Worm (Caenorhabditis elegans): ENCODE results near the gene F46B6.13.

ce11 chrV:9833900-9834299 lies 34.9 kb upstream of the F46B6.13 start, which contains the start of gene sru-40:
- TF ChIP-seq dmd-8 (GFP tag; IDR thresholded peaks at IDR 0.05): no peak
- no peak for TF ChIP-seq skn-1 (tag; optimal IDR thresholded peaks at IDR 0.05)
- TF ChIP-seq lin-15B (tag; optimal IDR thresholded peaks at IDR 0.05): no peak
- TF ChIP-seq nhr-28 (tag; optimal IDR thresholded peaks at IDR 0.05): no peak
- TF ChIP-seq lir-3 (tag; optimal IDR thresholded peaks at IDR 0.05): no peak
- TF ChIP-seq duxl-1 (tag; optimal IDR thresholded peaks at IDR 0.05; ENCODE audit: poor library complexity): no peak
- TF ChIP-seq nhr-25 (tag; optimal IDR thresholded peaks at IDR 0.05; ENCODE audit: borderline replicate concordance, insufficient read depth): no peak
- TF ChIP-seq lin-13 (GFP tag; optimal IDR thresholded peaks at IDR 0.05): no peak
- TF ChIP-seq egl-27 (tag; optimal IDR thresholded peaks at IDR 0.05): no peak
- no peak for TF ChIP-seq zag-1 (tag; optimal IDR thresholded peaks at IDR 0.05)
- no peak for TF ChIP-seq madf-9 (GFP tag; conservative IDR thresholded peaks at IDR 0.05)
- no peak for TF ChIP-seq nhr-11 (tag; optimal IDR thresholded peaks at IDR 0.05)
- no peak for TF ChIP-seq fkh-10 (GFP tag; optimal IDR thresholded peaks at IDR 0.05)
- TF ChIP-seq set-16 (GFP tag; IDR thresholded peaks at IDR 0.05): no peak
